Fruit fly (Drosophila melanogaster) whole organism, embryonic: ENCODE data around the gene BTBD9.
A peak's percentile ranks its signal among the peaks of the same experiment; 100 is the strongest.

ENCODE experiments used
- CG10321 ChIP-seq: fragments of 200-800 bp; sonication (Bioruptor generic); IDR thresholded peaks from 2 replicates; pipeline ENCODE4 v1.3.6; 2022; ENCODE audit warnings: missing biosample characterization, missing genetic modification characterization
- CG11504 ChIP-seq: fragments of 200-800 bp; sonication (Bioruptor generic); optimal IDR thresholded peaks from 3 replicates; lab custom pipeline; 2019; ENCODE audit warnings: missing biosample characterization, mild to moderate bottlenecking, missing genetic modification characterization, moderate library complexity
- CG13287 ChIP-seq: fragments of 200-800 bp; sonication (Bioruptor generic); IDR thresholded peaks from 2 replicates; pipeline ENCODE4 v1.3.6; 2022; ENCODE audit warnings: missing biosample characterization, missing genetic modification characterization; ENCODE audit not compliant: partially characterized antibody
- CG13296 ChIP-seq: fragments of 200-800 bp; sonication (Bioruptor generic); optimal IDR thresholded peaks from 3 replicates; lab custom pipeline; 2018; ENCODE audit warnings: missing biosample characterization, mild to moderate bottlenecking, missing genetic modification characterization
- CG14667 ChIP-seq: fragments of 200-800 bp; sonication (Bioruptor generic); IDR thresholded peaks from 2 replicates; pipeline ENCODE4 v1.3.6; 2022; ENCODE audit warnings: missing biosample characterization, missing genetic modification characterization
- CG1529 ChIP-seq: fragments of 200-800 bp; sonication (Bioruptor generic); optimal IDR thresholded peaks from 3 replicates; lab custom pipeline; 2018; ENCODE audit warnings: missing biosample characterization, missing genetic modification characterization
- CG3407 ChIP-seq: fragments of 200-800 bp; sonication (Bioruptor generic); optimal IDR thresholded peaks from 2 replicates; lab custom pipeline; 2018; ENCODE audit warnings: missing biosample characterization, mild to moderate bottlenecking, missing genetic modification characterization
- CG34224 ChIP-seq: fragments of 200-800 bp; sonication (Bioruptor generic); IDR thresholded peaks from 3 replicates; pipeline ENCODE4 v1.3.6; 2022; ENCODE audit warnings: missing biosample characterization, missing genetic modification characterization; ENCODE audit not compliant: partially characterized antibody
- CG6654 ChIP-seq: fragments of 200-800 bp; sonication (Bioruptor generic); optimal IDR thresholded peaks from 2 replicates; lab custom pipeline; 2017; ENCODE audit warnings: missing biosample characterization, mild to moderate bottlenecking, missing genetic modification characterization
- CG6689 ChIP-seq: fragments of 200-800 bp; sonication (Bioruptor generic); IDR thresholded peaks from 2 replicates; pipeline ENCODE4 v1.3.6; 2022; ENCODE audit warnings: missing biosample characterization, missing genetic modification characterization
- CG6765 ChIP-seq: fragments of 200-800 bp; sonication (Bioruptor generic); optimal IDR thresholded peaks from 3 replicates; lab custom pipeline; 2017; ENCODE audit warnings: missing biosample characterization, mild to moderate bottlenecking, missing genetic modification characterization
- CG8290 ChIP-seq, 3 experiments: fragments of 200-800 bp; sonication (Bioruptor generic); optimal IDR thresholded peaks; 2 replicates each; lab custom pipeline; 2016 to 2019; ENCODE audit warnings: missing biosample characterization in 3 of 3, missing genetic modification characterization in 3 of 3, mild to moderate bottlenecking in 2 of 3, moderate library complexity in 1 of 3
- CG9932 ChIP-seq: fragments of 200-800 bp; sonication (Bioruptor generic); IDR thresholded peaks from 2 replicates; pipeline ENCODE4 v1.3.6; 2022; ENCODE audit warnings: missing biosample characterization, missing genetic modification characterization
- Deaf1 ChIP-seq: fragments of 200-800 bp; optimal IDR thresholded peaks from 3 replicates; lab custom pipeline; 2019; ENCODE audit warnings: missing biosample characterization, mild to moderate bottlenecking, missing genetic modification characterization, moderate library complexity
- Dip2 ChIP-seq: fragments of 200-800 bp; sonication (Bioruptor generic); IDR thresholded peaks from 2 replicates; pipeline ENCODE4 v1.3.6; 2022; ENCODE audit warnings: missing biosample characterization, missing genetic modification characterization
- ERR ChIP-seq: fragments of 200-800 bp; sonication (Bioruptor generic); optimal IDR thresholded peaks from 2 replicates; lab custom pipeline; 2016; ENCODE audit warnings: missing biosample characterization, missing genetic modification characterization
- Ets65A ChIP-seq: fragments of 200-800 bp; sonication (Bioruptor generic); peaks from one replicate; lab custom pipeline; 2016; ENCODE audit warnings: missing biosample characterization, missing genetic modification characterization
- Hr51 ChIP-seq, 2 experiments: fragments of 200-800 bp; sonication (Bioruptor generic); optimal IDR thresholded peaks; 2 replicates in 1 of 2; 3 replicates in 1 of 2; lab custom pipeline; 2016 to 2018; ENCODE audit warnings: missing biosample characterization in 2 of 2, missing genetic modification characterization in 2 of 2, mild to moderate bottlenecking in 1 of 2, moderate library complexity in 1 of 2
- Jarid2 ChIP-seq: fragments of 200-800 bp; sonication (Bioruptor generic); optimal IDR thresholded peaks from 3 replicates; lab custom pipeline; 2017; ENCODE audit warnings: mild to moderate bottlenecking, missing biosample characterization, missing genetic modification reagents, missing genetic modification characterization
- Meics ChIP-seq: fragments of 200-800 bp; sonication (Bioruptor generic); optimal IDR thresholded peaks from 2 replicates; lab custom pipeline; 2017; ENCODE audit warnings: missing biosample characterization, mild to moderate bottlenecking, missing genetic modification characterization
- NC2α ChIP-seq: fragments of 200-800 bp; sonication (Bioruptor generic); optimal IDR thresholded peaks from 2 replicates; lab custom pipeline; 2016; ENCODE audit warnings: missing biosample characterization, missing genetic modification characterization
- Nf-YA ChIP-seq: fragments of 200-800 bp; sonication (Bioruptor generic); IDR thresholded peaks from 2 replicates; pipeline ENCODE4 v1.3.6; 2022; ENCODE audit warnings: missing biosample characterization, missing genetic modification characterization
- Nf-YC ChIP-seq: fragments of 200-800 bp; optimal IDR thresholded peaks from 3 replicates; lab custom pipeline; 2019; ENCODE audit warnings: missing biosample characterization, mild to moderate bottlenecking, missing genetic modification characterization, moderate library complexity
- Oaz ChIP-seq: fragments of 200-800 bp; sonication (Bioruptor generic); IDR thresholded peaks from 2 replicates; pipeline ENCODE4 v1.3.6; 2022; ENCODE audit warnings: missing biosample characterization, missing genetic modification characterization
- PHDP ChIP-seq: fragments of 200-800 bp; sonication (Bioruptor generic); optimal IDR thresholded peaks from 3 replicates; lab custom pipeline; 2018; ENCODE audit warnings: missing biosample characterization, mild to moderate bottlenecking, missing genetic modification characterization, moderate library complexity
- Pdp1 ChIP-seq, 2 experiments: fragments of 200-800 bp; sonication (Bioruptor generic); optimal IDR thresholded peaks; 3 replicates each; lab custom pipeline; 2016; ENCODE audit warnings: missing biosample characterization in 2 of 2, missing genetic modification characterization in 2 of 2, mild to moderate bottlenecking in 1 of 2, moderate library complexity in 1 of 2
- Sin3A ChIP-seq: fragments of >200 bp; optimal IDR thresholded peaks from 2 replicates; lab custom pipeline; 2018
- Sox100B ChIP-seq: fragments of 200-800 bp; sonication (Bioruptor generic); optimal IDR thresholded peaks from 3 replicates; lab custom pipeline; 2018; ENCODE audit warnings: missing biosample characterization, mild to moderate bottlenecking, missing genetic modification characterization
- YL-1 ChIP-seq: fragments of 200-800 bp; sonication (Bioruptor generic); optimal IDR thresholded peaks from 3 replicates; lab custom pipeline; 2017; ENCODE audit warnings: missing biosample characterization, mild to moderate bottlenecking, missing genetic modification characterization
- bab2 ChIP-seq: fragments of 200-800 bp; sonication (Bioruptor generic); optimal IDR thresholded peaks from 2 replicates; lab custom pipeline; 2016; ENCODE audit warnings: missing biosample characterization, missing genetic modification characterization
- cg ChIP-seq: fragments of 200-800 bp; sonication (Bioruptor generic); optimal IDR thresholded peaks from 3 replicates; lab custom pipeline; 2019; ENCODE audit warnings: missing biosample characterization, mild to moderate bottlenecking, missing genetic modification characterization, moderate library complexity
- chinmo ChIP-seq: fragments of 200-800 bp; sonication (Bioruptor generic); IDR thresholded peaks from 4 replicates; pipeline ENCODE4 v1.3.6; 2022; ENCODE audit warnings: missing biosample characterization, missing genetic modification characterization; ENCODE audit not compliant: partially characterized antibody
- chm ChIP-seq: fragments of 200-800 bp; sonication (Bioruptor generic); IDR thresholded peaks from 2 replicates; pipeline ENCODE4 v1.3.6; 2022; ENCODE audit warnings: missing biosample characterization, missing genetic modification characterization
- chn ChIP-seq: fragments of 200-800 bp; sonication (Bioruptor generic); optimal IDR thresholded peaks from 2 replicates; lab custom pipeline; 2016; ENCODE audit warnings: missing biosample characterization, missing genetic modification characterization
- ci ChIP-seq: fragments of 200-800 bp; sonication (Bioruptor generic); IDR thresholded peaks from 3 replicates; pipeline ENCODE4 v1.3.6; 2022; ENCODE audit warnings: missing biosample characterization, missing genetic modification characterization
- dati ChIP-seq: fragments of 200-800 bp; sonication (Bioruptor generic); IDR thresholded peaks from 2 replicates; pipeline ENCODE4 v1.3.6; 2022; ENCODE audit warnings: missing biosample characterization, missing genetic modification characterization
- dm ChIP-seq: fragments of 200-800 bp; sonication (Bioruptor generic); optimal IDR thresholded peaks from 3 replicates; lab custom pipeline; 2016; ENCODE audit warnings: missing biosample characterization, missing genetic modification characterization
- jigr1 ChIP-seq: fragments of 200-800 bp; sonication (Bioruptor generic); IDR thresholded peaks from 3 replicates; pipeline ENCODE4 v1.3.6; 2022; ENCODE audit warnings: missing biosample characterization, missing genetic modification characterization
- kah ChIP-seq: fragments of 200-800 bp; sonication (Bioruptor generic); optimal IDR thresholded peaks from 2 replicates; lab custom pipeline; 2018; ENCODE audit warnings: missing biosample characterization, mild to moderate bottlenecking, missing genetic modification characterization
- odd ChIP-seq: fragments of 200-800 bp; sonication (Bioruptor generic); optimal IDR thresholded peaks from 2 replicates; lab custom pipeline; 2017; ENCODE audit warnings: missing biosample characterization, mild to moderate bottlenecking, missing genetic modification characterization
- pan ChIP-seq, 4 experiments: fragments of >200 bp in 3 of 4; fragments of 200-800 bp in 1 of 4; sonication (Bioruptor generic) in 1 of 4; optimal IDR thresholded peaks in 3 of 4; IDR thresholded peaks in 1 of 4; 2 replicates each; pipeline versions ENCODE4 v1.3.6 to Lab custom; 2017 to 2022; ENCODE audit warnings: missing biosample characterization in 2 of 4, missing genetic modification characterization in 2 of 4, mixed read lengths in 1 of 4
- prd ChIP-seq, 3 experiments: fragments of >200 bp in 2 of 3; fragments of 200-800 bp in 1 of 3; sonication (Bioruptor generic) in 1 of 3; optimal IDR thresholded peaks in 2 of 3; IDR thresholded peaks in 1 of 3; 2 replicates in 2 of 3; 3 replicates in 1 of 3; pipeline versions ENCODE4 v1.3.6 to Lab custom; 2017 to 2022; ENCODE audit warnings: missing biosample characterization in 1 of 3, missing genetic modification characterization in 1 of 3
- sd ChIP-seq: fragments of 200-800 bp; sonication (Bioruptor generic); optimal IDR thresholded peaks from 3 replicates; lab custom pipeline; 2018; ENCODE audit warnings: missing biosample characterization, mild to moderate bottlenecking, missing genetic modification characterization, moderate library complexity
- sens ChIP-seq: fragments of 200-800 bp; sonication (Bioruptor generic); peaks from one replicate; lab custom pipeline; 2016; ENCODE audit warnings: missing biosample characterization, missing genetic modification characterization
- sqz ChIP-seq: fragments of 200-800 bp; sonication (Bioruptor generic); optimal IDR thresholded peaks from 3 replicates; lab custom pipeline; 2018; ENCODE audit warnings: missing biosample characterization, mild to moderate bottlenecking, missing genetic modification characterization
- sug ChIP-seq: fragments of 200-800 bp; optimal IDR thresholded peaks from 2 replicates; lab custom pipeline; 2019; ENCODE audit warnings: missing biosample characterization, mild to moderate bottlenecking, missing genetic modification characterization, moderate library complexity
- yki ChIP-seq: fragments of >200 bp; optimal IDR thresholded peaks from 3 replicates; lab custom pipeline; 2018

BTBD9 gene

DNA sequence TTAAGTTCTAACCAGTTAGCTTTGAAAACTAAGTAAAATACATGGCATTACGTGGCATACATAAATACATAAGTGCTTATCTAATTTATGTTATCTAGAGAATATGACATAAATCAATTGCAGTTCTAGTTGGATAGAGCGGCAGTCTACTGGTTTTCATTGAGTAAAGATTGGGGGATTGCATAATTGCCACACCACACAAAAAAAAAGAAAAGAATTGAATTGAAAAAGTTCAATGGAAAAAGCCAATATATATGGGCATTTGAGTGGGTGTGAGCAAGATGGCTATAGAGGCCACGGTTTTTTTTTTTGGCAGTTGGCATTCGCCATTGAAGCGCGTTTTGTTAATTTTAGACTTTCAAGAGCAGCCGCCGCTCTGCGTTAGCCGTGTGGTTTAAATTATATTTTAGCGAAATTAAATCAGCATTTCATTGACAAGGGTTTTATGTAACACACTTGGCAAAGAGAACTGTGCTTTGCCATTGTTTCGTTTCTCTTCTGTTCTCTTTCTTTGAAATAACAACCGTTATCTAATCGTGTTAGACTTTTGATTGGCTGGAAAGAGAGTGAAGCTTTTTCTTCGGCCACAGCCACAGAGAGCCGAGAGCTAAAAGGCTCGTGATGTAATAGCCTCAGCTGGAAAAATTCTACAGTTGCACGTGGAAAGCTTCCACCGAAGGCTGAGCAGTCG, 15.2 kb downstream of the BTBD9 start (continued):
- no peak for TF ChIP-seq Hr51 (GFP tag; optimal IDR thresholded peaks at IDR 0.05; lab: Kevin White, UChicago)
- peak; percentile 18 for TF ChIP-seq Deaf1 (tag; lab: Kevin White, UChicago)
- peak; percentile 23 for TF ChIP-seq YL-1 (GFP tag; lab: Kevin White, UChicago)
- TF ChIP-seq dm (GFP tag; lab: Kevin White, UChicago) = no peak
- TF ChIP-seq odd (GFP tag; lab: Kevin White, UChicago) = no peak
- no peak for TF ChIP-seq cg (GFP tag; lab: Kevin White, UChicago)
- no peak for TF ChIP-seq dati (GFP tag; lab: Robert Waterston, UW)
- TF ChIP-seq CG6654 = no peak
- TF ChIP-seq sd (tag; lab: Kevin White, UChicago) = peak; percentile 23
- peak; percentile 85 for TF ChIP-seq Nf-YC (tag; lab: Kevin White, UChicago)
- no peak for TF ChIP-seq PHDP (tag; lab: Kevin White, UChicago)
- no peak for TF ChIP-seq pan (optimal IDR thresholded peaks at IDR 0.05; lab: Kevin White, UChicago)
- TF ChIP-seq pan (GFP tag; optimal IDR thresholded peaks at IDR 0.05 in 1 of 2, IDR thresholded peaks at IDR 0.05 in 1 of 2) = no peak
- peak; percentile 87 for TF ChIP-seq CG10321 (GFP tag; lab: Robert Waterston, UW)
- TF ChIP-seq Jarid2 (GFP tag; lab: Kevin White, UChicago) = no peak
- TF ChIP-seq CG14667 = no peak
- no peak for TF ChIP-seq CG3407 (GFP tag; lab: Kevin White, UChicago)
- TF ChIP-seq ERR (GFP tag; lab: Kevin White, UChicago) = no peak

DNA sequence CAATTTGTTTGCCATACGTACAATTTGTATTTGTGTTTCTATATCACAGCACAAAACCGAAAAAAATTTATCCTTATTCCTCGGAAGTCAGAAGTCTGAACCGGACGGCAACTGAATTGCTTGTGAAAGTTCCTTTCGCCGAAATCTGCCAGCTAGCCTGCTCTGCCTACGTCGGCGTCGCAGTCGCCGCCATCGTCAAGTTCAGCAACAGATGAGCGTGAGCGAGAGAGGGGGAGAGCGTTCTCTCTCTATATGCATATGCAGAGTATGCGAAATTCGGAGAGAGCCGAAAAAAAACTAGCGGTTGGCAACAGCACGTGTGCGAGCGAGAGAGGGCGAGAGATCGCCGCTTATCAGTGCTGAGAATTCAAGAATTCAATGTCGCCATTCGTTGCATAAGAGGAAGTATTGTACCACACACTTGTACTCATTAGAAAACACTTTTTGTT, 16.0 kb downstream of the BTBD9 start:
- TF ChIP-seq sug = no peak
- TF ChIP-seq yki (lab: Kevin White, UChicago) = peak; percentile 63
- no peak for TF ChIP-seq CG13296 (GFP tag; lab: Kevin White, UChicago)
- TF ChIP-seq CG6689 = no peak
- TF ChIP-seq ci (GFP tag; lab: Robert Waterston, UW) = peak; percentile 57; the same call in 2 of the 3 replicates
- TF ChIP-seq chm (GFP tag; lab: Robert Waterston, UW) = peak; percentile 50; the same call in 1 of the 2 replicates
- peak; percentile 80; the same call in 2 of the 4 replicates for TF ChIP-seq chinmo (GFP tag; lab: Robert Waterston, UW)
- TF ChIP-seq kah (GFP tag; lab: Kevin White, UChicago) = peak; percentile 4
- peak in 1 of 2 experiments; percentile 98 for TF ChIP-seq Pdp1 (GFP tag; optimal IDR thresholded peaks at IDR 0.05; lab: Kevin White, UChicago)
- no peak for TF ChIP-seq Sin3A
- TF ChIP-seq NC2α (GFP tag; lab: Kevin White, UChicago) = no peak
- no peak for TF ChIP-seq CG9932 (GFP tag; lab: Robert Waterston, UW)
- TF ChIP-seq Ets65A (GFP tag; lab: Kevin White, UChicago) = peak; percentile 18
- no peak for TF ChIP-seq CG11504 (tag; lab: Kevin White, UChicago)
- no peak for TF ChIP-seq Dip2 (GFP tag; lab: Robert Waterston, UW)
- no peak for TF ChIP-seq Nf-YA
- peak; percentile 87 for TF ChIP-seq sqz
- TF ChIP-seq bab2 (GFP tag; lab: Kevin White, UChicago) = no peak
- no peak for TF ChIP-seq CG1529 (GFP tag; lab: Kevin White, UChicago)
- TF ChIP-seq Oaz = no peak
- peak; percentile 0 for TF ChIP-seq sens
- no peak for TF ChIP-seq Sox100B
- TF ChIP-seq Meics (GFP tag; lab: Kevin White, UChicago) = no peak
- TF ChIP-seq CG8290 (GFP tag; optimal IDR thresholded peaks at IDR 0.05; lab: Kevin White, UChicago) = no peak
- peak in 1 of 2 experiments; percentile 21 for TF ChIP-seq CG8290 (tag; optimal IDR thresholded peaks at IDR 0.05; lab: Kevin White, UChicago)
- 0 out of 2 replicates have a peak, but pooled peaks have one; percentile 22 for TF ChIP-seq CG13287
- TF ChIP-seq sd (tag; lab: Kevin White, UChicago) = peak; percentile 79
- TF ChIP-seq prd (optimal IDR thresholded peaks at IDR 0.05; lab: Kevin White, UChicago) = no peak
- peak; percentile 3; the same call in 1 of the 3 replicates for TF ChIP-seq prd (GFP tag; IDR thresholded peaks at IDR 0.05; lab: Robert Waterston, UW)
- no peak for TF ChIP-seq chn (GFP tag; lab: Kevin White, UChicago)
- 0 out of 3 replicates have a peak, but pooled peaks have one; percentile 56 for TF ChIP-seq CG34224 (GFP tag; lab: Robert Waterston, UW)
- TF ChIP-seq CG6765 = no peak
- no peak for TF ChIP-seq jigr1 (GFP tag; lab: Robert Waterston, UW)
